Worm (Caenorhabditis elegans) whole organism, L3 larva: Measurements from ENCODE around the gene Y75B8A.10.

Experiments
- ama-1 ChIP-seq: fragments of 150-350 bp; optimal IDR thresholded peaks from 2 replicates; lab custom pipeline; 2018
- ceh-16 ChIP-seq: sonication (generic microtip); optimal IDR thresholded peaks from 2 replicates; lab custom pipeline; 2017; ENCODE audit warnings: missing biosample characterization, missing genetic modification characterization
- ceh-28 ChIP-seq: fragments of 150-350 bp; optimal IDR thresholded peaks from 2 replicates; lab custom pipeline; 2014; ENCODE audit warnings: missing biosample characterization, missing genetic modification reagents, missing genetic modification characterization
- ceh-82 ChIP-seq: fragments of 150-350 bp; optimal IDR thresholded peaks from 2 replicates; lab custom pipeline; 2014; ENCODE audit warnings: missing biosample characterization, missing genetic modification characterization
- daf-12 ChIP-seq: fragments of 150-350 bp; optimal IDR thresholded peaks from 2 replicates; lab custom pipeline; 2014; ENCODE audit warnings: missing biosample characterization, missing genetic modification reagents, missing genetic modification characterization
- egl-27 ChIP-seq: sonication (generic microtip); optimal IDR thresholded peaks from 4 replicates; lab custom pipeline; 2017; ENCODE audit warnings: missing biosample characterization, missing genetic modification reagents, missing genetic modification characterization
- elt-1 ChIP-seq: fragments of 150-350 bp; optimal IDR thresholded peaks from 2 replicates; lab custom pipeline; 2014; ENCODE audit warnings: missing biosample characterization, missing genetic modification characterization
- elt-2 ChIP-seq: sonication (generic microtip); optimal IDR thresholded peaks from 2 replicates; lab custom pipeline; 2016; ENCODE audit warnings: missing genetic modification reagents, mild to moderate bottlenecking, missing genetic modification characterization, missing compliant biosample characterization
- elt-3 ChIP-seq, 3 experiments: fragments of 150-350 bp in 1 of 3; sonication (generic microtip) in 2 of 3; optimal IDR thresholded peaks; 2 replicates in 2 of 3; 4 replicates in 1 of 3; lab custom pipeline; 2014 to 2017; ENCODE audit warnings: missing biosample characterization in 3 of 3, missing genetic modification characterization in 3 of 3
- fkh-10 ChIP-seq: sonication (generic microtip); optimal IDR thresholded peaks from 2 replicates; lab custom pipeline; 2017; ENCODE audit warnings: missing biosample characterization, missing genetic modification reagents, missing genetic modification characterization
- fos-1 ChIP-seq: fragments of 150-350 bp; optimal IDR thresholded peaks from 2 replicates; lab custom pipeline; 2014; ENCODE audit warnings: missing biosample characterization, missing genetic modification characterization
- hmg-11 ChIP-seq: sonication (generic microtip); optimal IDR thresholded peaks from 2 replicates; lab custom pipeline; 2016; ENCODE audit warnings: missing genetic modification characterization, missing compliant biosample characterization
- lin-15B ChIP-seq: fragments of 150-350 bp; optimal IDR thresholded peaks from 2 replicates; lab custom pipeline; 2014; ENCODE audit warnings: missing biosample characterization, missing genetic modification characterization
- lin-39 ChIP-seq: fragments of 150-350 bp; optimal IDR thresholded peaks from 2 replicates; lab custom pipeline; 2018; ENCODE audit warnings: missing biosample characterization, missing genetic modification reagents, missing genetic modification characterization
- mdl-1 ChIP-seq: fragments of 150-350 bp; optimal IDR thresholded peaks from 2 replicates; lab custom pipeline; 2014; ENCODE audit warnings: missing biosample characterization, missing genetic modification characterization
- mml-1 ChIP-seq: fragments of 150-350 bp; sonication (generic microtip); optimal IDR thresholded peaks from 3 replicates; lab custom pipeline; 2014; ENCODE audit warnings: missing biosample characterization, missing genetic modification characterization
- nfya-1 ChIP-seq: sonication (generic microtip); optimal IDR thresholded peaks from 2 replicates; lab custom pipeline; 2017; ENCODE audit warnings: missing genetic modification characterization, mild to moderate bottlenecking, missing compliant biosample characterization, antibody characterized with exemption, moderate library complexity; ENCODE audit not compliant: insufficient read depth
- nhr-12 ChIP-seq: fragments of 150-350 bp; optimal IDR thresholded peaks from 2 replicates; lab custom pipeline; 2014; ENCODE audit warnings: missing biosample characterization, missing genetic modification characterization
- nhr-23 ChIP-seq: fragments of 150-350 bp; optimal IDR thresholded peaks from 2 replicates; lab custom pipeline; 2014; ENCODE audit warnings: missing biosample characterization, missing genetic modification reagents, missing genetic modification characterization
- nhr-237 ChIP-seq: fragments of 150-350 bp; optimal IDR thresholded peaks from 2 replicates; lab custom pipeline; 2014; ENCODE audit warnings: missing biosample characterization, missing genetic modification characterization
- nhr-25 ChIP-seq: sonication (generic microtip); optimal IDR thresholded peaks from 2 replicates; lab custom pipeline; 2017; ENCODE audit warnings: missing biosample characterization, missing genetic modification characterization
- nhr-28 ChIP-seq: fragments of 150-350 bp; optimal IDR thresholded peaks from 2 replicates; lab custom pipeline; 2014; ENCODE audit warnings: missing biosample characterization, missing genetic modification characterization
- nhr-67 ChIP-seq: fragments of 150-350 bp; optimal IDR thresholded peaks from 2 replicates; lab custom pipeline; 2014; ENCODE audit warnings: missing biosample characterization, missing genetic modification characterization
- nhr-76 ChIP-seq: fragments of 150-350 bp; sonication (generic microtip); optimal IDR thresholded peaks from 5 replicates; lab custom pipeline; 2014; ENCODE audit warnings: missing biosample characterization, missing genetic modification characterization
- nhr-77 ChIP-seq: fragments of 150-350 bp; optimal IDR thresholded peaks from 2 replicates; lab custom pipeline; 2014; ENCODE audit warnings: missing biosample characterization, missing genetic modification characterization
- pha-4 ChIP-seq: fragments of 150-350 bp; optimal IDR thresholded peaks from 2 replicates; lab custom pipeline; 2014; ENCODE audit warnings: missing biosample characterization, missing genetic modification reagents, missing genetic modification characterization
- pqm-1 ChIP-seq: fragments of 150-350 bp; optimal IDR thresholded peaks from 2 replicates; lab custom pipeline; 2017; ENCODE audit warnings: missing biosample characterization, missing genetic modification characterization, inconsistent platforms
- sea-2 ChIP-seq: fragments of 150-350 bp; sonication (generic microtip); optimal IDR thresholded peaks from 4 replicates; lab custom pipeline; 2014; ENCODE audit warnings: missing biosample characterization, missing genetic modification reagents, missing genetic modification characterization
- skn-1 ChIP-seq: fragments of 150-350 bp; optimal IDR thresholded peaks from 2 replicates; lab custom pipeline; 2014; ENCODE audit warnings: missing biosample characterization, missing genetic modification characterization
- snpc-4 ChIP-seq: fragments of 150-350 bp; optimal IDR thresholded peaks from 2 replicates; lab custom pipeline; 2014; ENCODE audit warnings: missing biosample characterization, missing genetic modification characterization
- tbx-2 ChIP-seq: sonication (generic microtip); optimal IDR thresholded peaks from 2 replicates; lab custom pipeline; 2016; ENCODE audit warnings: mild to moderate bottlenecking, missing genetic modification characterization, missing compliant biosample characterization
- unc-39 ChIP-seq: sonication (generic microtip); optimal IDR thresholded peaks from 4 replicates; lab custom pipeline; 2017; ENCODE audit warnings: missing biosample characterization, missing genetic modification characterization
- unc-62 ChIP-seq: fragments of 150-350 bp; sonication (generic microtip); optimal IDR thresholded peaks from 4 replicates; lab custom pipeline; 2014; ENCODE audit warnings: missing biosample characterization, missing genetic modification reagents, missing genetic modification characterization
- zag-1 ChIP-seq: fragments of 150-350 bp; optimal IDR thresholded peaks from 2 replicates; lab custom pipeline; 2014; ENCODE audit warnings: missing biosample characterization, missing genetic modification characterization
- ztf-11 ChIP-seq: fragments of 150-350 bp; optimal IDR thresholded peaks from 2 replicates; lab custom pipeline; 2014; ENCODE audit warnings: missing biosample characterization, missing genetic modification characterization

Y75B8A.10 gene

DNA sequence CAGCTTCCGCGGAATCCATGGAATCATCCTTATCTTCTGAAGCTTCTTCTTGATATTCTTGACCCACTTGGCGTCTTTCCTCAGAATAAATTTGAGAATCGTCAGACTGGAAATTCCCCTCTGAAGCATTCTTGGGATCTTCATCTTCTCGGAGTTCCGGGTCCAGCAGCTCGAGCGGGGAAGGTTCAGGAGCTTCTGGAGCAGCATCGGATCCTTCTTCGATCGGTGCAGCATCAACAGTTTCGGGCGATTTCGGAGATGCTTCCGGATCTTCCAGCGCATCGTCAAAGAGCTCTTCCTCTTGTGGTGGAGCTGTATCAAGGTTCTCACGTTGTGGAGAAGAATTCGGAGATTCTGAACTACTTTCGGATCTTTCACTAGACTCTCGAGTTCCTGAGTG lies 24.8 kb upstream of the Y75B8A.10 start:
- TF ChIP-seq elt-3 (tag; optimal IDR thresholded peaks at IDR 0.05; lab: Kevin White, UChicago) (no peak), fkh-10 (GFP tag; lab: Kevin White, UChicago) (no peak), ceh-16 (tag; lab: Kevin White, UChicago) (no peak), egl-27 (tag; lab: Kevin White, UChicago) (no peak), snpc-4 (tag; lab: Kevin White, UChicago) (no peak), pqm-1 (tag; lab: Kevin White, UChicago) (no peak), ceh-82 (tag; lab: Kevin White, UChicago) (no peak), lin-39 (tag; lab: Kevin White, UChicago) (no peak), skn-1 (tag; lab: Kevin White, UChicago) (no peak), elt-2 (tag; lab: Kevin White, UChicago) (no peak), nhr-25 (no peak)

DNA sequence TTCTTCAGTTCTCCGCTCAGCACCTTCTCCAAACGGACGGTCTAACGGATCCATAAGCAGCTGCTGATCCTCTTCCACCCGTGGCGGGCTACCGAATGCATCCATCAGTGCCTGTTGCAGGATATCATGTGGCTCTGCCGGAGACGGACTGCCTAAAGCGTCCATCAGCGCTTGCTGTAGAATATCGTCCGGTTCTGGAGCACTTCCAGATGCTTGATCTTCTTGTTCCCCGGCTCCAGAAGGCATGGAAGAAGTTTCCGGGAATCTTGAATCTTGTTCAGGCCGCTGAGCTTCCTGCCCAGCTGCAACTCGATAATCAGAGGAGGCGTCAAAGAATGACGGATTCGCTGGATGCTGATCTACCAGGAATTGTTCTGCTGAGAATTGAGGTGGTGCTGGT lies 22.5 kb upstream of the Y75B8A.10 start:
- no peak for TF ChIP-seq sea-2 (GFP tag; lab: Kevin White, UChicago)
- TF ChIP-seq pha-4: no peak
- no peak for TF ChIP-seq tbx-2 (tag; lab: Kevin White, UChicago)
- TF ChIP-seq fos-1 (tag; lab: Kevin White, UChicago): no peak
- no peak for TF ChIP-seq nfya-1 (tag; lab: Kevin White, UChicago)
- no peak for TF ChIP-seq elt-1 (tag; lab: Kevin White, UChicago)
- TF ChIP-seq mdl-1: no peak

DNA sequence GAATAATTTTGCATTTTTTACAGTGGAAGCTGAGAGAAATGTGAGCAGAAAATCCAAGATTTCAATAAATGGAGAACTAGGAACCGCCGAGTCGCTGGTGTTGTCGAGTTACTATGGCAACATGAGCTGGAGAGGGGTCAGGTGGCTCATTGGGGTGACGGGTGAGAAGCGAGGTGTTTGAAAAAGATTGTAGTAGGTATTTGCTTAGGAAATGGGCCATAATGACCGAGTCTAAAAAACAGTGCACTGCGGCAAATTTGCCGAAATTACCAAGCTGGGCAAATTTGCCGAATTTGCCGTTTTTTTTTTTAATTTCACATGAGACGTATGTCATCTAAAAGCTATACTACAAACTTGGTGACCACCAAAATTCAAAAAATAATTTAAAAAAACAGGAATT lies 19.6 kb upstream of the Y75B8A.10 start, which contains the start of gene osm-12:
Gene osm-12, minus strand, starts transcription at position 101 of the 400 bp plus-strand sequence.
- no peak for TF ChIP-seq nhr-237 (tag; lab: Kevin White, UChicago)
- no peak for TF ChIP-seq lin-39 (tag; lab: Kevin White, UChicago)
- no peak for TF ChIP-seq lin-15B
- TF ChIP-seq nhr-25: no peak
- no peak for TF ChIP-seq unc-39 (tag; lab: Kevin White, UChicago)
- no peak for TF ChIP-seq unc-62 (GFP tag; lab: Kevin White, UChicago)
- TF ChIP-seq elt-2 (tag; lab: Kevin White, UChicago): no peak
- no peak for TF ChIP-seq pqm-1 (tag; lab: Kevin White, UChicago)
- TF ChIP-seq ama-1 (lab: Kevin White, UChicago): no peak
- TF ChIP-seq nhr-77 (tag; lab: Kevin White, UChicago): no peak
- no peak for TF ChIP-seq nhr-76 (tag; lab: Kevin White, UChicago)
- no peak for TF ChIP-seq hmg-11 (tag; lab: Kevin White, UChicago)
- no peak for TF ChIP-seq nhr-28
- no peak for TF ChIP-seq daf-12 (tag; lab: Kevin White, UChicago)
- TF ChIP-seq zag-1 (tag; lab: Kevin White, UChicago): no peak
- TF ChIP-seq ceh-28 (tag; lab: Kevin White, UChicago): no peak
- TF ChIP-seq tbx-2 (tag; lab: Kevin White, UChicago): no peak
- no peak for TF ChIP-seq mml-1 (tag; lab: Kevin White, UChicago)
- TF ChIP-seq, all 47 proteins: peak for 0

DNA sequence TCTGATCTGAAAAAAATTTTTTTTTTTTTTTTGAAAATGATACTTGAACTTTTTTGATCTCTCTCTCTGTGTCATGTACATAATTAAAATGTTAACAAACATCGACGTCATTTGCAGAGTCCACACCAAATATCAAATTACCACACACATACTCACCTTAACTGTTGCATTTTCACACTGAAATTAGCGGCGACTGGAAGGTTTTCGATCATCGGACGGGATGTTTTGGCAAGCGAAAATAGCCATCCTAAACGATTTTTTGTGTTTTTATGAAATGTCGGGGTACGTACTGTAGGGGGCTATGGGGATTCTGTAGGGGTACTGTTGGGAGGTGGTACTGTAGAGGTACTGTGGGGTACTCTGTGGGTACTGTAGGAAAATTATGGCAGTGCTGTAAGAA lies 15.3 kb upstream of the Y75B8A.10 start:
- no peak for TF ChIP-seq skn-1 (tag; lab: Kevin White, UChicago)
- TF ChIP-seq nhr-23 (tag; lab: Kevin White, UChicago): no peak
- no peak for TF ChIP-seq ztf-11
- TF ChIP-seq unc-39 (tag; lab: Kevin White, UChicago): no peak
- TF ChIP-seq tbx-2 (tag; lab: Kevin White, UChicago): no peak
- TF ChIP-seq nhr-77 (tag; lab: Kevin White, UChicago): no peak
- TF ChIP-seq sea-2 (GFP tag; lab: Kevin White, UChicago): no peak
- no peak for TF ChIP-seq ceh-28 (tag; lab: Kevin White, UChicago)
- TF ChIP-seq nhr-25: no peak
- TF ChIP-seq nhr-67 (tag; lab: Kevin White, UChicago): no peak
- no peak for TF ChIP-seq unc-62 (GFP tag; lab: Kevin White, UChicago)
- TF ChIP-seq nhr-12 (tag; lab: Kevin White, UChicago): no peak
- no peak for TF ChIP-seq elt-3 (tag; optimal IDR thresholded peaks at IDR 0.05; lab: Kevin White, UChicago)
- no peak for TF ChIP-seq hmg-11 (tag; lab: Kevin White, UChicago)
- TF ChIP-seq daf-12 (tag; lab: Kevin White, UChicago): no peak
